Worm (Caenorhabditis elegans) whole organism, midembryonic: ENCODE results near the gene K08D8.2.

ENCODE experiments used
- cog-1 ChIP-seq: sonication (generic microtip); optimal IDR thresholded peaks from 2 replicates; lab custom pipeline; 2016; ENCODE audit warnings: missing genetic modification characterization, missing compliant biosample characterization
- klf-2 ChIP-seq: fragments of 200-800 bp; sonication (Bioruptor generic); conservative IDR thresholded peaks from 2 replicates; pipeline ENCODE4 v1.3.6; 2022; ENCODE audit warnings: missing genetic modification reagents, missing genetic modification characterization, missing compliant biosample characterization
- med-1 ChIP-seq: sonication (generic microtip); optimal IDR thresholded peaks from 2 replicates; lab custom pipeline; 2017; ENCODE audit warnings: missing genetic modification characterization, mild to moderate bottlenecking, missing compliant biosample characterization, antibody characterized with exemption, missing genetic modification reagents; ENCODE audit not compliant: insufficient read depth
- ref-1 ChIP-seq: fragments of 200-800 bp; sonication (Bioruptor generic); conservative IDR thresholded peaks from 2 replicates; pipeline ENCODE4 v1.3.6; 2022; ENCODE audit warnings: missing genetic modification reagents, missing genetic modification characterization, missing compliant biosample characterization
- ztf-23 ChIP-seq: fragments of 200-800 bp; sonication (Bioruptor generic); IDR thresholded peaks from 2 replicates; pipeline ENCODE4 v1.3.6; 2022; ENCODE audit warnings: missing genetic modification reagents, missing genetic modification characterization, missing compliant biosample characterization

ce11 chrIV:12918256-12918655 lies 15.4 kb downstream of the K08D8.2 start, which contains the start of gene C32H11.3:
- TF ChIP-seq klf-2 (GFP tag; lab: Robert Waterston, UW) = no peak
- TF ChIP-seq cog-1 (tag; lab: Kevin White, UChicago) = no peak
- TF ChIP-seq ref-1 (GFP tag; lab: Robert Waterston, UW) = no peak
- TF ChIP-seq med-1 (GFP tag; lab: Kevin White, UChicago) = no peak
- no peak for TF ChIP-seq ztf-23 (GFP tag; lab: Robert Waterston, UW)
